Worm (Caenorhabditis elegans) whole organism, L4/young adult: ENCODE data around the gene mes-1.

Experiments used
- dao-5 ChIP-seq: sonication (generic microtip); optimal IDR thresholded peaks from 2 replicates; lab custom pipeline; 2016; ENCODE audit warnings: missing genotype, missing genetic modification characterization, moderate library complexity, missing compliant biosample characterization
- him-1 ChIP-seq: sonication (generic microtip); optimal IDR thresholded peaks from 2 replicates; lab custom pipeline; 2016; ENCODE audit warnings: missing genotype, missing genetic modification reagents, missing genetic modification characterization, missing compliant biosample characterization

DNA sequence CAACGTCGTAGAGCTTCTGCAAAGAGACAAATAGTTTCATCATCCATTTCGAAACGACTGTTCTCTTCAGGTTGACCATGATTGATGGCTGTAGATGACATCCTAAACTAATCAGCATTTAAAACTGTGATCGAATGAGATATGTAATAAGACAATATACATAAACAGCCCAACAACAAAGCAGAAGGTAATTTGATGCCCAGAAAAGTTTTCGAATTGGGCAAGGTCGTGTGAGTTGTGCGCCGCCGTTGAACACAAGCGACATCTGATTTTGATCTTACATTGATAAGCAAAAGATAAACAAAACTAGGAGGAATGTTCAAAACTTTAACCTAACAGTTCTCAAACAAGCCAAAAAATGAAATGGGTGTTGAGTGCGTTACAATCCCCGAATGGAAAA lies 28.3 kb downstream of the mes-1 start, which contains the start of gene Y62H9A.7:
- TF ChIP-seq him-1 (no peak), dao-5 (tag; lab: Kevin White, UChicago) (no peak)
